Fruit fly (Drosophila melanogaster): Measurements from ENCODE around the gene Nle.
A peak's percentile ranks its signal among the peaks of the same experiment; 100 is the strongest.

Nle gene

DNA sequence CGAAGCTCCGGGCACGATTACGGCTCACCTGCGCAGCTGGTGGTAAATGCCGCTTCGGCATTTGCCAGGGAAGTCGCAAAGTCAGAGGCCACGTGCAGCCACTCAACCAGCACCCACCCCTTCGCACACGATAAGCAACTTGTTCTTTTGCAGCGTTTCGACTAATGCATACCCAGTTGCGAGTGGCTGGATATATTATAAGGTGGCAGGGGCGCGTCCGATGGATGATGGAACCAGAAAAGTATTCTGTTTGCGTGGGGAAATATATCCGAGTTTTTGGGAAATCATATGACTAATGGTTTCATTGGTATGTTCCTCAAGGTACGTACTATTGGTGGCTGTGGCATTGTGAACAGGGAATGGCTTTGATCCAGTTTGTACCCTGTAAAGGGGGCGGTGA lies 18.3 kb downstream of the Nle start:
- no peak for TF ChIP-seq CG8478 (optimal IDR thresholded peaks at IDR 0.05)
- peak; percentile 64 for TF ChIP-seq pan (optimal IDR thresholded peaks at IDR 0.05)

DNA sequence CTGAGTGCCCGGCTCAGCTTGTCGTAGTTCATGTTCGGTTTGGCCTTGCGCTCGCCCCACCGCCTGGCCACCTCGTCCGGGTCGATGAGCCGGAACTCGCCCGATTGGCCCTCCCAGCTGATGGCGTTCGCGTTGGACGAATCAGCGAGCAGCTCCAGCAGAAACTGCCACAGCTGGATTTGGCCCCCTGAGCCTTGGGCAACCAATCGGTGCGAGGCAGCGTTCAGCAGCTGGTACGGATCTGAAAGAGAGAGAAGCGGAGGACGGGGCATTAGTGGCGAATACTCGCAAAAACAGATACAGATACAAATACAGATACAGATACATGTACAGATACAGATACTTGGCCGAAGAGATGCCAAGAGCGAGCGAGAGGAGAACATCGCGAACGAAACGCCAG lies 19.9 kb downstream of the Nle start:
- no peak for TF ChIP-seq usp (GFP tag; optimal IDR thresholded peaks at IDR 0.05)
- peak; percentile 34 for TF ChIP-seq CG8478 (optimal IDR thresholded peaks at IDR 0.05)
- no peak for TF ChIP-seq Dll (optimal IDR thresholded peaks at IDR 0.05)

DNA sequence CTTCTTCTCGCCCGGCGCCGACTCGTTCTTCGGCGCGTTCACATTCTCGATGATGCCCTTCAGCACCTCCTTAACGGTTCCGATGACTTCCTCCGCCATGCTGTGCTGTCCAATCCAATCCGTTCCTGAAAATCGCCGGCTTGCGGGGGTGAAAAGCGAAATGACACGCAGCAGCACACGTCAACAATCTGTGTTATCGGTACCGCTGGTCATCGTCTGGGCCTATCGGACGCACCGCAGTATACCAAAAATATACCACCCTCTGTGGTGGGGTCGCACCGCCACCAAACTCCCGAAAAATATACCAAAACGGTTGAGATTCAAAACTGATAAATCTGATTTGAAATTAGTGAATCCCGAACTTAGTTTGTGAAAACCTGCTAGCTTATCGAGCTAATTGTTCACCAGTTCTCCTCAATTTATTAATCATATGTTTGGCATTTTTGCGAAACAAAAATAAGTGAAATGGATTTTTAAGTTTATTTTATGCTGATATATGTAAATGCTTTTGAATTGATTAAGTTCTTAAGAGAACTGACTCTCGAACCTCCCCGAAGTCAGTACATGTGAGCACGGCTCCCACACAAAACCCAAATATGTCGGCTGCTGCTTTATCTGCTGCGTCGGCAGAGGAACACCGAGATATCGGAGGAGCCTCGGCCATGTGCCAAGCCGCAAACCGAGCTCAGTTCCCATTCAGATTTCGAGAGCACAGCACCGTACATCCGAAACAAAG lies 23.3 kb downstream of the Nle start, which contains the start of the genes Spp and nAChRbeta3:
TSS of gene Spp (minus strand) at position 210 of the 736 bp plus-strand sequence.
TSS of gene nAChRbeta3 (plus strand) at position 686 of the 736 bp plus-strand sequence.
- TF ChIP-seq usp (GFP tag; optimal IDR thresholded peaks at IDR 0.05), result no peak
- no peak for TF ChIP-seq pan (optimal IDR thresholded peaks at IDR 0.05)
- TF ChIP-seq Dll (optimal IDR thresholded peaks at IDR 0.05), result no peak
- TF ChIP-seq EcR (GFP tag; optimal IDR thresholded peaks at IDR 0.05), result no peak
- TF ChIP-seq CG8478 (optimal IDR thresholded peaks at IDR 0.05), result no peak
- no peak for TF ChIP-seq psq (optimal IDR thresholded peaks at IDR 0.05)

DNA sequence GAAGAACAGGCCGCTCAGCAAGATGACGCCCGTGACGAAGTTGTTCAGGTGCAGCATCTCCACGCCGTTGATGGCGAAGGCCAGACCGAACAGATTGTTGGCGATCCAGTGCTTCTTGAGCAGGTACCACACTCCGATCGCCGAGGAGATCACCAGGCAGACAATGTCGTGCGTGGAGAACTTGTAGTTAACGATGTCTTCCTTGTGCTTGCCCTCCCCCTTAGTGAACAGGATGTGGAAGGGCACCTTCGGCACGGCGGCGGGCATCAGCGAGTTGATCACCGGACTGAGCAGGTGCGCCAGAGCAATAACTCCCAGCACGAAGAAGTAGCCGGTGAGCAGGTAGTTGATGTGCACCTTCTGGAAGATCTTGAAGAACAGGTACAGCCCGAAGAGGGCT lies 24.1 kb downstream of the Nle start:
- TF ChIP-seq CG8478 (optimal IDR thresholded peaks at IDR 0.05) (no peak), usp (GFP tag; optimal IDR thresholded peaks at IDR 0.05) (no peak), pan (optimal IDR thresholded peaks at IDR 0.05) (no peak), psq (optimal IDR thresholded peaks at IDR 0.05) (no peak), EcR (GFP tag; optimal IDR thresholded peaks at IDR 0.05) (no peak)

DNA sequence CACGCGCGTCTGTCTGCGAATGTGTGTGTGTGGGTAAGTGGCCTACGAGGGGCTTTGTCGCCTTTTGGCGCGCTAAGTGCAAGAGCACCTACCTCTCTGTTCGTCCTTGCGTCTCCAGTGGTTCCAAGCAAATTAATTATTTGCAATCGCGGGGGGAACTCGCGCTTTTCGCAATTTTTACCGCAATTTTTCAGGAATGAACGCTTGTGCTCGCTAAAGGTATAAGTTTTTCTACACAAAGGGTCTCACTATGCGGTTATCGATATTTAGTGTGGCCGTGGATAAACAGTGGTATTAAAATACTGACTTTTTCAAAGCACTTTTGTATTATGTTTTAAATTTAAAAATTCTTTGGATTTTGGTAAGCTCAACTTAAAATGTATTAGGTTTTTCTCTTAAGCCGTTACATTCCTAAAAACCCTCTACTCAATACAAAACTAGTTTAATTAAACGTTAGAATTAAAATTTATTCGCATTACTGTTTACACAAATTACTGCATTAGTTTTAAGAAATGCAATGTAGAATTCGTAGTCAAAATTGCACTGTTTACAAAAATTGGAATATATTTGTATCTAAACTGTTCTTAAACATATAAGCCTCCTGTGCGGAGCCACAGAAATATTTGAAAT lies 25.5 kb downstream of the Nle start, which contains the start of gene lwr:
TSS of gene lwr (minus strand) at position 243 of the 630 bp plus-strand sequence.
- TF ChIP-seq pan (optimal IDR thresholded peaks at IDR 0.05) (no peak), psq (optimal IDR thresholded peaks at IDR 0.05) (no peak), Dll (optimal IDR thresholded peaks at IDR 0.05) (no peak), CG8478 (optimal IDR thresholded peaks at IDR 0.05) (no peak), usp (GFP tag; optimal IDR thresholded peaks at IDR 0.05) (no peak), EcR (GFP tag; optimal IDR thresholded peaks at IDR 0.05) (no peak)

DNA sequence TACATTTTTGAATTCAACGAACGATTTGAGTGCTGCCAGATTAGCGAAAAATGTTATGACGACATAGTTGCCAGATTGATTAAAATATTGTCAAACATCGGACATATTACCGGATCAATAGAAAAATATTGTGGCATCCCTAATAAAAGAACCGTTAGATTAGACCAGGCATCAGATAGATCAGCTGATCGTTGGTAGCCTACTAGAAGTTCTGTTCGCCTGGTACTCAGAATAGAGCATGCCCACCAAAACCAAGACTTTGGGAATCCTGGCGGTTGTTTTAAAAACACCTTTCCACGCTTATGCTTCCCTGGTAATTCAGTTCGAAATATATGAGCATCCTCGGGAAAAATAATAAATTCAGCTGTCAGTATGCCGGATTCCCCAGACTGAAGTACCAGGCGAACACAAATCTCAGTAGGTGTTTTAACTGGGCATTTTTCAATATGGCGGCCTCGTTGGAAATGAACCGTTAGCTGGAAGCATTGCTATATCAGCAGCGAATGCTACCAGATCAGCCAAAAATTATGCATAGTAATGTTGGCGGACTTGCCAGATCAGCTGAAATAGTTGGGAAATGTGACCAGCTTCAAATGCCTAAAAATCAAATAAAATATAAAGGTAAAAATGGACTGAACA lies 27.2 kb downstream of the Nle start:
- TF ChIP-seq pan (optimal IDR thresholded peaks at IDR 0.05), result no peak
- no peak for TF ChIP-seq CG8478 (optimal IDR thresholded peaks at IDR 0.05)
- TF ChIP-seq usp (GFP tag; optimal IDR thresholded peaks at IDR 0.05), result no peak
- TF ChIP-seq psq (optimal IDR thresholded peaks at IDR 0.05), result no peak
- no peak for TF ChIP-seq EcR (GFP tag; optimal IDR thresholded peaks at IDR 0.05)
- no peak for TF ChIP-seq Dll (optimal IDR thresholded peaks at IDR 0.05)

DNA sequence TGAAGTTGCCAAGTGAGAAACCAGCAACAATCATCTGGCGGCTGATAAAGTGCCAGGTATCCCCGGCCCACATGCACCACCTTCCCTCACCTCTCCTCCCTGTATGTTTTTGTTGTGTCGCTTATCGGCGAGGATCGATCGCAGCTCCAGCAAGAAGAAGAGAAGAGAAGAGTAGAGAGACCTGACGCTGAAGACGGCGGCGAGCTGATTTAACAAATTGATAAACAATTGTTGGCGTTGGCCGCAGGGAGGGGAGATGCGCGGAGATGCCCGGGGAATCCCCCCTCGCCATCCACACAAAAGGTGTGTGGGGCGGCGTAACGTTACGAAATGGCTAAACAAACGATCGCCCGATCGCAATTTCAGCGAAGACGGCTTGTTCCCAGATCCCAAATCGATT lies 34.2 kb downstream of the Nle start:
- TF ChIP-seq psq (optimal IDR thresholded peaks at IDR 0.05), result no peak
- TF ChIP-seq pan (optimal IDR thresholded peaks at IDR 0.05), result no peak
- no peak for TF ChIP-seq Dll (optimal IDR thresholded peaks at IDR 0.05)
- no peak for TF ChIP-seq CG8478 (optimal IDR thresholded peaks at IDR 0.05)
- no peak for TF ChIP-seq EcR (GFP tag; optimal IDR thresholded peaks at IDR 0.05)
- no peak for TF ChIP-seq usp (GFP tag; optimal IDR thresholded peaks at IDR 0.05)

DNA sequence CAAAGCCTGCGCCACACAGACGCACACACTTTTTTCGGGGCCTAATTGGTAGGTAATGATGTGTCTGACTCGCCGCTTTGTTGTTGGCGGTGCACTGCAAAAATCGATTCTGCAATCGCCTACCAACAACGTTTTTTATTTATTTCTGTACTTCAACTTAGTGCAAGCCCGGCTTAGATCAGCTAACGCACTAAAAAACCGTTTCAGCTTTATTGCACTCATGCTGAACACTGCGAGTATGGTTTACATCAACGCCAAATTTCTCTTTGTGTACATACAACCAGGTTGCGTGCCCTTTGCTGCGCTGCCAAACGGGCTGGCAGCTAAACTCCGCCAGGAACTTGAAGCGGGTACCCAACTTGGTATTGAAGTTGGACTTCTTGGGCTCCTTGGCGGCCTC lies 37.7 kb downstream of the Nle start:
- TF ChIP-seq Dll (optimal IDR thresholded peaks at IDR 0.05), result peak; percentile 13
- TF ChIP-seq usp (GFP tag; optimal IDR thresholded peaks at IDR 0.05), result no peak

DNA sequence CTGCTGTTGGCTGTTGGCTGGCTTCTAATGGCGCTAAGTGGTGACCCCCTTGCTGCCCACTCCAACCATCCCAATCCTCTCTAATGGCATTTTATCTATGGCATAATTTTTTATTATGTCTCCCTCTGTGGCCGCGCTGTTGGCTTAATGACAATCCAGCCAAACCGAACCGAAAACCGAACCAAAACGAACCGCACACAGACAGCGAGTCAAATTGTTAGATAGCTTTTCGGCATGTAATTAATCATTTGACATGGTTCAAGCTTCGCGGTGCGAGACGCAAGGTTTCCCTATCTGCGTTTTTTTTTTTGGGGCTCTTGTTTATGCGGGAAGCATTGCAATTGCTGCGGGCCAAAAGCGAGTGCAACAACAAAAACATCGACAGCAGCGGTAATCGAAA lies 40.2 kb downstream of the Nle start:
- TF ChIP-seq EcR (GFP tag; optimal IDR thresholded peaks at IDR 0.05), result no peak
- no peak for TF ChIP-seq pan (optimal IDR thresholded peaks at IDR 0.05)
- no peak for TF ChIP-seq usp (GFP tag; optimal IDR thresholded peaks at IDR 0.05)
- TF ChIP-seq CG8478 (optimal IDR thresholded peaks at IDR 0.05), result no peak
- TF ChIP-seq psq (optimal IDR thresholded peaks at IDR 0.05), result no peak
- no peak for TF ChIP-seq Dll (optimal IDR thresholded peaks at IDR 0.05)

DNA sequence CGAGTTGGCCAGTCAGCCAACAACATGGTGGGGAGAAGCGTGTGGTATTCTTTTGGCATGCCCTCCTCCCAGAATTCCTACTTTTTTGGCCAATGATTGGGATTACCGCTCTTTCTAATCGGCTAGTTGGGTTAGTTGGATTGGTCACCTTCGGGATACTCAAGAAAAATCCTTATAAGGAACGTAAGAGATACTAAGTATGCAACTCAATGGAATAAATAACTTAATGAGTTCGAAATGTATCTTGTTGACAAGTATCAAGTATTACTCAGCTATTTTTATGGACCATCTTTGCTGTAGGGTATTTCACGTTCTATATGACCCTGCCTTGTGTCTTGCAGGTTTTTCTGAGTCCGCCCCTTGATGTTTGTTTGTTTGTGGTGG lies 41.0 kb downstream of the Nle start:
- no peak for TF ChIP-seq psq (optimal IDR thresholded peaks at IDR 0.05)
- TF ChIP-seq EcR (GFP tag; optimal IDR thresholded peaks at IDR 0.05), result no peak
- no peak for TF ChIP-seq pan (optimal IDR thresholded peaks at IDR 0.05)
- TF ChIP-seq Dll (optimal IDR thresholded peaks at IDR 0.05), result no peak
- TF ChIP-seq CG8478 (optimal IDR thresholded peaks at IDR 0.05), result no peak

DNA sequence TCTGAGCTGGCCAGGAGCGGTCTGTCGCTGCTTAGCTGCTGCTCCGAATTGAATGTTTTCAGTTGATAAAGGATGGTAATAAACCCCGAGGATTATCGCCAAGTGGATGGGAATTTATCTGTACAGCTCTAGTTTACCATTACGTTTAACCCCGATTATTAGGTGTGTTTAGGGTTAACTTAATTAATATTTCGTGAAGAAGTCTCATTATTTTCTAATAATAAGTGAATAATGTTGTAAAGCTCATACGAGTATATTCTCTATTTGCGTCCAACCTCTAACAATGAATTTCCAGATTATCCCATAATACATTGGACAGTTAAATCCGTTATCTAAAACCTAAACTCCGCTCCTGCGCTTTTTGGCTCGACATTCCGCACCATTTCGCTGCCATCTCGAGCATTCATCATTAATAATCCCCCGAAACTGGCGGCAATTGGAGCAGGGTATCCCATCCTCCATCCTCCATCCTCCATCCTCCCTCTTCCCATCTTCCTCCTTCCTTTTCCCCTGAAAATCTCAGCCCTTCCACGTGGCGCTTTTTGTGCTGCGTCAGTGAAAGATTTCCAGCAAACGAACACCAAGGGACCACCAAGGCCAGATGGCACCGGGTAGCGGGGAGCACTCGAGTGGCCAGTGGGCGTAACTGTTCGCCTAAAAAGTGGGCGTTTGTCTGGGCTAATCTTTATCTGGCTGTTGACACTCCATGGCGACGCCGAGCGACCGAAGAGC lies 41.6 kb downstream of the Nle start:
- TF ChIP-seq usp (GFP tag; optimal IDR thresholded peaks at IDR 0.05) (no peak), Dll (optimal IDR thresholded peaks at IDR 0.05) (no peak), EcR (GFP tag; optimal IDR thresholded peaks at IDR 0.05) (no peak), pan (optimal IDR thresholded peaks at IDR 0.05) (no peak), psq (optimal IDR thresholded peaks at IDR 0.05) (no peak), CG8478 (optimal IDR thresholded peaks at IDR 0.05) (no peak)

Data from whole organism.